Fruit fly (Drosophila melanogaster) whole organism, embryonic: ENCODE measurements around the gene CG12379.
A peak's percentile ranks its signal among the peaks of the same experiment; 100 is the strongest.

Experiments used
- B-H1 ChIP-seq: fragments of 200-800 bp; sonication (Bioruptor generic); IDR thresholded peaks from 3 replicates; pipeline ENCODE4 v1.3.6; 2022; ENCODE audit warnings: missing biosample characterization, missing genetic modification characterization
- Bgb ChIP-seq: fragments of 200-800 bp; sonication (Bioruptor generic); IDR thresholded peaks from 2 replicates; pipeline ENCODE4 v1.3.6; 2022; ENCODE audit warnings: missing biosample characterization, missing genetic modification characterization; ENCODE audit not compliant: partially characterized antibody
- CG10321 ChIP-seq: fragments of 200-800 bp; sonication (Bioruptor generic); IDR thresholded peaks from 2 replicates; pipeline ENCODE4 v1.3.6; 2022; ENCODE audit warnings: missing biosample characterization, missing genetic modification characterization
- CG10462 ChIP-seq: fragments of 200-800 bp; sonication (Bioruptor generic); optimal IDR thresholded peaks from 2 replicates; lab custom pipeline; 2016; ENCODE audit warnings: missing biosample characterization, missing genetic modification characterization
- CG11560 ChIP-seq: fragments of 200-800 bp; sonication (Bioruptor generic); IDR thresholded peaks from 3 replicates; pipeline ENCODE4 v1.3.6; 2022; ENCODE audit warnings: missing biosample characterization, missing genetic modification characterization
- CG13287 ChIP-seq: fragments of 200-800 bp; sonication (Bioruptor generic); IDR thresholded peaks from 2 replicates; pipeline ENCODE4 v1.3.6; 2022; ENCODE audit warnings: missing biosample characterization, missing genetic modification characterization; ENCODE audit not compliant: partially characterized antibody
- CG13894 ChIP-seq: fragments of 200-800 bp; sonication (Bioruptor generic); optimal IDR thresholded peaks from 3 replicates; lab custom pipeline; 2018; ENCODE audit warnings: missing biosample characterization, mild to moderate bottlenecking, missing genetic modification characterization, moderate library complexity
- CG14441 ChIP-seq: fragments of 200-800 bp; sonication (Bioruptor generic); IDR thresholded peaks from 2 replicates; pipeline ENCODE4 v1.3.6; 2022; ENCODE audit warnings: missing biosample characterization, missing genetic modification characterization
- CG16813 ChIP-seq: fragments of 200-800 bp; sonication (Bioruptor generic); IDR thresholded peaks from 3 replicates; pipeline ENCODE4 v1.3.6; 2022; ENCODE audit warnings: missing biosample characterization, missing genetic modification characterization; ENCODE audit not compliant: partially characterized antibody
- CG17359 ChIP-seq: fragments of 200-800 bp; sonication (Bioruptor generic); optimal IDR thresholded peaks from 3 replicates; lab custom pipeline; 2018; ENCODE audit warnings: missing biosample characterization, mild to moderate bottlenecking, missing genetic modification characterization, moderate library complexity
- CG18262 ChIP-seq: fragments of 200-800 bp; optimal IDR thresholded peaks from 3 replicates; lab custom pipeline; 2019; ENCODE audit warnings: missing biosample characterization, mild to moderate bottlenecking, missing genetic modification characterization, moderate library complexity
- CG18599 ChIP-seq: fragments of 200-800 bp; sonication (Bioruptor generic); optimal IDR thresholded peaks from 3 replicates; lab custom pipeline; 2017; ENCODE audit warnings: missing biosample characterization, missing genetic modification characterization, mild to moderate bottlenecking, moderate library complexity, missing genetic modification reagents
- CG2116 ChIP-seq: fragments of 200-800 bp; sonication (Bioruptor generic); optimal IDR thresholded peaks from 3 replicates; lab custom pipeline; 2018; ENCODE audit warnings: missing biosample characterization, mild to moderate bottlenecking, missing genetic modification characterization
- CG30403 ChIP-seq: fragments of 200-800 bp; sonication (Bioruptor generic); optimal IDR thresholded peaks from 3 replicates; lab custom pipeline; 2016; ENCODE audit warnings: missing biosample characterization, missing genetic modification characterization
- CG4404 ChIP-seq: fragments of 200-800 bp; sonication (Bioruptor generic); IDR thresholded peaks from 2 replicates; pipeline ENCODE4 v1.3.6; 2022; ENCODE audit warnings: missing biosample characterization, missing genetic modification characterization
- CG5953 ChIP-seq: fragments of 200-800 bp; sonication (Bioruptor generic); IDR thresholded peaks from 2 replicates; pipeline ENCODE4 v1.3.6; 2022; ENCODE audit warnings: missing biosample characterization, missing genetic modification characterization
- CG6654 ChIP-seq: fragments of 200-800 bp; sonication (Bioruptor generic); optimal IDR thresholded peaks from 2 replicates; lab custom pipeline; 2017; ENCODE audit warnings: missing biosample characterization, mild to moderate bottlenecking, missing genetic modification characterization
- CG9609 ChIP-seq: fragments of 200-800 bp; sonication (Bioruptor generic); optimal IDR thresholded peaks from 3 replicates; lab custom pipeline; 2016; ENCODE audit warnings: missing biosample characterization, missing genetic modification characterization
- CG9876 ChIP-seq: fragments of 200-800 bp; sonication (Bioruptor generic); optimal IDR thresholded peaks from 2 replicates; lab custom pipeline; 2016; ENCODE audit warnings: missing biosample characterization, missing genetic modification characterization
- Dp ChIP-seq: fragments of 200-800 bp; sonication (Bioruptor generic); optimal IDR thresholded peaks from 2 replicates; lab custom pipeline; 2018; ENCODE audit warnings: missing biosample characterization, mild to moderate bottlenecking, missing genetic modification characterization, moderate library complexity
- Dref ChIP-seq: fragments of 200-800 bp; sonication (Bioruptor generic); IDR thresholded peaks from 2 replicates; pipeline ENCODE4 v1.3.6; 2022; ENCODE audit warnings: missing biosample characterization, missing genetic modification characterization
- Fer2 ChIP-seq: fragments of 200-800 bp; sonication (Bioruptor generic); optimal IDR thresholded peaks from 2 replicates; lab custom pipeline; 2018; ENCODE audit warnings: missing biosample characterization, mild to moderate bottlenecking, missing genetic modification characterization, moderate library complexity
- HLH3B ChIP-seq: fragments of 200-800 bp; sonication (Bioruptor generic); IDR thresholded peaks from 2 replicates; pipeline ENCODE4 v1.3.6; 2022; ENCODE audit warnings: missing biosample characterization, missing genetic modification characterization
- Hey ChIP-seq: fragments of 200-800 bp; sonication (Bioruptor generic); optimal IDR thresholded peaks from 3 replicates; lab custom pipeline; 2018; ENCODE audit warnings: missing biosample characterization, mild to moderate bottlenecking, missing genetic modification characterization
- MESR4 ChIP-seq: fragments of 200-800 bp; sonication (Bioruptor generic); optimal IDR thresholded peaks from 2 replicates; lab custom pipeline; 2018; ENCODE audit warnings: missing biosample characterization, mild to moderate bottlenecking, missing genetic modification characterization, moderate library complexity
- Max ChIP-seq: fragments of 200-800 bp; sonication (Bioruptor generic); optimal IDR thresholded peaks from 2 replicates; lab custom pipeline; 2016; ENCODE audit warnings: missing biosample characterization, mild to moderate bottlenecking, missing genetic modification characterization
- NK7.1 ChIP-seq: fragments of 200-800 bp; sonication (Bioruptor generic); optimal IDR thresholded peaks from 3 replicates; lab custom pipeline; 2016; ENCODE audit warnings: missing biosample characterization, missing genetic modification characterization
- Opbp ChIP-seq: fragments of 200-800 bp; sonication (Bioruptor generic); IDR thresholded peaks from 3 replicates; pipeline ENCODE4 v1.3.6; 2022; ENCODE audit warnings: missing biosample characterization, missing genetic modification characterization; ENCODE audit not compliant: partially characterized antibody
- Scr ChIP-seq: fragments of 200-800 bp; sonication (Bioruptor generic); IDR thresholded peaks from 2 replicates; pipeline ENCODE4 v1.3.6; 2022; ENCODE audit warnings: missing biosample characterization, missing genetic modification characterization; ENCODE audit not compliant: partially characterized antibody
- Sox102F ChIP-seq: fragments of 200-800 bp; sonication (Bioruptor generic); optimal IDR thresholded peaks from 2 replicates; lab custom pipeline; 2018; ENCODE audit warnings: missing biosample characterization, mild to moderate bottlenecking, missing genetic modification characterization, moderate library complexity
- Spps ChIP-seq: fragments of 200-800 bp; sonication (Bioruptor generic); optimal IDR thresholded peaks from 2 replicates; lab custom pipeline; 2018; ENCODE audit warnings: missing biosample characterization, mild to moderate bottlenecking, missing genetic modification characterization
- ap ChIP-seq: fragments of 200-800 bp; sonication (Bioruptor generic); IDR thresholded peaks from 2 replicates; pipeline ENCODE4 v1.3.6; 2022; ENCODE audit warnings: missing biosample characterization, missing genetic modification characterization
- az2 ChIP-seq: fragments of 200-800 bp; sonication (Bioruptor generic); optimal IDR thresholded peaks from 3 replicates; lab custom pipeline; 2016; ENCODE audit warnings: missing biosample characterization, missing genetic modification characterization
- bab2 ChIP-seq: fragments of 200-800 bp; sonication (Bioruptor generic); optimal IDR thresholded peaks from 2 replicates; lab custom pipeline; 2016; ENCODE audit warnings: missing biosample characterization, missing genetic modification characterization
- bbx ChIP-seq: fragments of 200-800 bp; sonication (Bioruptor generic); IDR thresholded peaks from 2 replicates; pipeline ENCODE4 v1.3.6; 2022; ENCODE audit warnings: missing biosample characterization, missing genetic modification characterization; ENCODE audit not compliant: partially characterized antibody
- br ChIP-seq: fragments of >200 bp; optimal IDR thresholded peaks from 2 replicates; lab custom pipeline; 2017
- bsh ChIP-seq, 2 experiments: fragments of 200-800 bp; sonication (Bioruptor generic); optimal IDR thresholded peaks; 2 replicates each; lab custom pipeline; 2017 to 2018; ENCODE audit warnings: mild to moderate bottlenecking in 2 of 2, missing biosample characterization in 2 of 2, missing genetic modification characterization in 2 of 2, moderate library complexity in 1 of 2
- ci ChIP-seq: fragments of 200-800 bp; sonication (Bioruptor generic); IDR thresholded peaks from 3 replicates; pipeline ENCODE4 v1.3.6; 2022; ENCODE audit warnings: missing biosample characterization, missing genetic modification characterization
- corto ChIP-seq: fragments of 200-800 bp; sonication (Bioruptor generic); optimal IDR thresholded peaks from 2 replicates; lab custom pipeline; 2016; ENCODE audit warnings: missing biosample characterization, mild to moderate bottlenecking, missing genetic modification characterization, moderate library complexity
- crp ChIP-seq, 2 experiments: fragments of 200-800 bp; sonication (Bioruptor generic); optimal IDR thresholded peaks; 2 replicates in 1 of 2; 3 replicates in 1 of 2; lab custom pipeline; 2017; ENCODE audit warnings: missing biosample characterization in 2 of 2, missing genetic modification characterization in 2 of 2, mild to moderate bottlenecking in 1 of 2, moderate library complexity in 1 of 2
- dpn ChIP-seq, 2 experiments: fragments of 200-800 bp; sonication (Bioruptor generic); optimal IDR thresholded peaks; 3 replicates each; lab custom pipeline; 2016; ENCODE audit warnings: missing biosample characterization in 2 of 2, missing genetic modification characterization in 2 of 2
- esg ChIP-seq: fragments of 200-800 bp; sonication (Bioruptor generic); conservative IDR thresholded peaks from 2 replicates; pipeline ENCODE4 v1.3.6; 2022; ENCODE audit warnings: missing biosample characterization, missing genetic modification characterization
- grn ChIP-seq: fragments of 200-800 bp; sonication (Bioruptor generic); optimal IDR thresholded peaks from 3 replicates; lab custom pipeline; 2017; ENCODE audit warnings: missing biosample characterization, missing genetic modification characterization
- hb ChIP-seq: fragments of 200-800 bp; sonication (Bioruptor generic); IDR thresholded peaks from 3 replicates; pipeline ENCODE4 v1.3.6; 2022; ENCODE audit warnings: missing biosample characterization, missing genetic modification characterization; ENCODE audit not compliant: partially characterized antibody
- ind ChIP-seq: fragments of 200-800 bp; sonication (Bioruptor generic); optimal IDR thresholded peaks from 3 replicates; lab custom pipeline; 2016; ENCODE audit warnings: missing biosample characterization, missing genetic modification characterization
- mam ChIP-seq: fragments of 200-800 bp; sonication (Bioruptor generic); optimal IDR thresholded peaks from 3 replicates; lab custom pipeline; 2016; ENCODE audit warnings: missing biosample characterization, missing genetic modification characterization
- onecut ChIP-seq: fragments of 200-800 bp; sonication (Bioruptor generic); IDR thresholded peaks from 2 replicates; pipeline ENCODE4 v1.3.6; 2022; ENCODE audit warnings: missing biosample characterization, missing genetic modification characterization
- seq ChIP-seq: fragments of 200-800 bp; sonication (Bioruptor generic); IDR thresholded peaks from 2 replicates; pipeline ENCODE4 v1.3.6; 2022; ENCODE audit warnings: missing biosample characterization, missing genetic modification characterization
- tap ChIP-seq: fragments of 200-800 bp; optimal IDR thresholded peaks from 3 replicates; lab custom pipeline; 2019; ENCODE audit warnings: missing biosample characterization, mild to moderate bottlenecking, missing genetic modification characterization, moderate library complexity
- unc-4 ChIP-seq: fragments of 200-800 bp; sonication (Bioruptor generic); IDR thresholded peaks from 2 replicates; pipeline ENCODE4 v1.3.6; 2022; ENCODE audit warnings: missing biosample characterization, missing genetic modification characterization; ENCODE audit not compliant: partially characterized antibody
- unpg ChIP-seq: fragments of 200-800 bp; sonication (Bioruptor generic); optimal IDR thresholded peaks from 3 replicates; lab custom pipeline; 2018; ENCODE audit warnings: missing biosample characterization, mild to moderate bottlenecking, missing genetic modification characterization, moderate library complexity

The CG12379 gene

dm6 chrX:15731968-15732367, 1.8 kb downstream of the CG12379 start, which contains the start of gene CG8191 (continued):
- TF ChIP-seq unpg (GFP tag; lab: Kevin White, UChicago) (no peak), hb (peak; percentile 59; the same call in 1 of the 3 replicates), CG10321 (GFP tag; lab: Robert Waterston, UW) (no peak), Opbp (GFP tag; lab: Robert Waterston, UW) (peak; percentile 78; the same call in 2 of the 3 replicates), CG18262 (tag; lab: Kevin White, UChicago) (no peak), unc-4 (GFP tag; lab: Robert Waterston, UW) (peak; percentile 71), Hey (tag; lab: Kevin White, UChicago) (no peak), CG4404 (GFP tag; lab: Robert Waterston, UW) (no peak), Dp (GFP tag; lab: Kevin White, UChicago) (peak; percentile 85), crp (GFP tag; optimal IDR thresholded peaks at IDR 0.05; lab: Kevin White, UChicago) (peak in 1 of 2 experiments; percentile 82), corto (GFP tag; lab: Kevin White, UChicago) (no peak), Scr (peak; percentile 66), tap (tag; lab: Kevin White, UChicago) (no peak), Dref (GFP tag; lab: Robert Waterston, UW) (peak; percentile 82), CG14441 (no peak), CG17359 (tag; lab: Kevin White, UChicago) (no peak), CG5953 (GFP tag; lab: Robert Waterston, UW) (no peak), CG16813 (GFP tag; lab: Robert Waterston, UW) (peak; percentile 68), ind (no peak), az2 (GFP tag; lab: Kevin White, UChicago) (no peak), CG2116 (peak; percentile 72), mam (GFP tag; lab: Kevin White, UChicago) (no peak), NK7.1 (no peak), Fer2 (no peak), CG11560 (tag; lab: Robert Waterston, UW) (no peak), Sox102F (GFP tag; lab: Kevin White, UChicago) (no peak), onecut (GFP tag; lab: Robert Waterston, UW) (no peak), esg (GFP tag; lab: Robert Waterston, UW) (no peak), CG9876 (GFP tag; lab: Kevin White, UChicago) (no peak), CG6654 (GFP tag; lab: Kevin White, UChicago) (no peak), CG13287 (GFP tag; lab: Robert Waterston, UW) (peak; percentile 77), B-H1 (GFP tag; lab: Robert Waterston, UW) (no peak), Spps (tag; lab: Kevin White, UChicago) (no peak), grn (no peak), CG10462 (GFP tag; lab: Kevin White, UChicago) (no peak), dpn (GFP tag; optimal IDR thresholded peaks at IDR 0.05; lab: Kevin White, UChicago) (no peak), bbx (peak; percentile 84), bab2 (GFP tag; lab: Kevin White, UChicago) (no peak), bsh (GFP tag; optimal IDR thresholded peaks at IDR 0.05; lab: Kevin White, UChicago) (no peak), HLH3B (no peak), seq (no peak), CG13894 (tag; lab: Kevin White, UChicago) (no peak), ci (GFP tag; lab: Robert Waterston, UW) (no peak), CG18599 (GFP tag; lab: Kevin White, UChicago) (no peak), Max (GFP tag; lab: Kevin White, UChicago) (no peak), CG30403 (GFP tag; lab: Kevin White, UChicago) (no peak), CG9609 (GFP tag; lab: Kevin White, UChicago) (no peak), br (lab: Kevin White, UChicago) (no peak), Bgb (GFP tag; lab: Robert Waterston, UW) (peak; percentile 73), MESR4 (GFP tag; lab: Kevin White, UChicago) (peak; percentile 50), ap (GFP tag; lab: Robert Waterston, UW) (no peak)
